Fruit fly (Drosophila melanogaster): ENCODE data around the gene Qsox4.

Gene Qsox4

dm6 chr3R:23709508-23710208 is 7.1 kb downstream of the Qsox4 start, which contains the start of gene CG10301 (continued):
- TF ChIP-seq lov (optimal IDR thresholded peaks at IDR 0.05) (no peak), lov (GFP tag; IDR thresholded peaks at IDR 0.05) (peak; percentile 62; the same call in 1 of the 3 replicates), Usf (GFP tag; optimal IDR thresholded peaks at IDR 0.05) (peak; percentile 44), Atf3 (GFP tag; optimal IDR thresholded peaks at IDR 0.05) (peak; percentile 17), Deaf1 (tag; optimal IDR thresholded peaks at IDR 0.05) (no peak), CG18599 (GFP tag; optimal IDR thresholded peaks at IDR 0.05) (peak; percentile 32), Gug (GFP tag; IDR thresholded peaks at IDR 0.05) (peak; percentile 18; the same call in 2 of the 4 replicates), CG14965 (GFP tag; optimal IDR thresholded peaks at IDR 0.05; ENCODE audit: borderline replicate concordance) (no peak), Nf-YB (GFP tag; optimal IDR thresholded peaks at IDR 0.05) (peak; percentile 8), CG10267 (tag; optimal IDR thresholded peaks at IDR 0.05) (peak; percentile 67), zfh1 (GFP tag; IDR thresholded peaks at IDR 0.05) (peak; percentile 88), CG34376 (GFP tag; optimal IDR thresholded peaks at IDR 0.05) (no peak), Asciz (GFP tag; optimal IDR thresholded peaks at IDR 0.05) (no peak), Mad (GFP tag; optimal IDR thresholded peaks at IDR 0.05) (no peak), Nf-YC (tag; optimal IDR thresholded peaks at IDR 0.05) (no peak), CG2889 (GFP tag; IDR thresholded peaks at IDR 0.05) (no peak), Atf6 (GFP tag; IDR thresholded peaks at IDR 0.05) (no peak), CG14014 (GFP tag; IDR thresholded peaks at IDR 0.05) (no peak), Bgb (GFP tag; IDR thresholded peaks at IDR 0.05; ENCODE audit: partially characterized antibody) (no peak), slou (GFP tag; optimal IDR thresholded peaks at IDR 0.05) (no peak), CG1024 (GFP tag; IDR thresholded peaks at IDR 0.05) (peak; percentile 46; the same call in 1 of the 2 replicates), cad (GFP tag; optimal IDR thresholded peaks at IDR 0.05) (no peak), CG13424 (tag; optimal IDR thresholded peaks at IDR 0.05) (peak; percentile 60), CG5245 (GFP tag; optimal IDR thresholded peaks at IDR 0.05) (peak; percentile 47), eve (GFP tag; optimal IDR thresholded peaks at IDR 0.05) (peak; percentile 63 to 67), NC2α (GFP tag; optimal IDR thresholded peaks at IDR 0.05) (peak; percentile 9), CG12391 (tag; optimal IDR thresholded peaks at IDR 0.05) (peak; percentile 72), zen2 (GFP tag; IDR thresholded peaks at IDR 0.05; ENCODE audit: partially characterized antibody) (no peak), Ets65A (GFP tag) (peak; percentile 90), Vsx1 (GFP tag; optimal IDR thresholded peaks at IDR 0.05) (no peak), CG15696 (tag; optimal IDR thresholded peaks at IDR 0.05) (peak; percentile 89), lbe (GFP tag; optimal IDR thresholded peaks at IDR 0.05) (no peak), MESR4 (GFP tag; optimal IDR thresholded peaks at IDR 0.05) (no peak), ci (GFP tag; IDR thresholded peaks at IDR 0.05) (peak; percentile 82), pb (GFP tag; optimal IDR thresholded peaks at IDR 0.05) (no peak), tio (GFP tag; optimal IDR thresholded peaks at IDR 0.05) (peak; percentile 52), CG12744 (GFP tag; optimal IDR thresholded peaks at IDR 0.05) (no peak), CG3163 (GFP tag; optimal IDR thresholded peaks at IDR 0.05) (no peak), cwo (GFP tag; optimal IDR thresholded peaks at IDR 0.05) (no peak), CG4424 (GFP tag; optimal IDR thresholded peaks at IDR 0.05) (peak; percentile 59), CG9876 (GFP tag; optimal IDR thresholded peaks at IDR 0.05) (no peak), dysf (GFP tag; IDR thresholded peaks at IDR 0.05) (peak; percentile 62; the same call in 2 of the 3 replicates), CG6854 (GFP tag; optimal IDR thresholded peaks at IDR 0.05) (no peak), CG6791 (GFP tag; IDR thresholded peaks at IDR 0.05; ENCODE audit: partially characterized antibody) (no peak), CG8089 (GFP tag; optimal IDR thresholded peaks at IDR 0.05) (peak; percentile 41), CG18619 (GFP tag; optimal IDR thresholded peaks at IDR 0.05) (no peak), nmo (GFP tag; optimal IDR thresholded peaks at IDR 0.05) (peak; percentile 76), trh (GFP tag; optimal IDR thresholded peaks at IDR 0.05) (no peak), CG11398 (GFP tag; optimal IDR thresholded peaks at IDR 0.05) (no peak), p53 (GFP tag; optimal IDR thresholded peaks at IDR 0.05) (no peak)

Data from whole organism, embryonic.